Fruit fly (Drosophila melanogaster) whole organism, embryonic: ENCODE results near the gene CG6295.
A peak's percentile ranks its signal among the peaks of the same experiment; 100 is the strongest.

Experiments used
- Atf6 ChIP-seq: fragments of 200-800 bp; sonication (Bioruptor generic); IDR thresholded peaks from 2 replicates; pipeline ENCODE4 v1.3.6; 2022; ENCODE audit warnings: missing biosample characterization, missing genetic modification characterization
- CG12299 ChIP-seq: fragments of 200-800 bp; sonication (Bioruptor generic); optimal IDR thresholded peaks from 2 replicates; lab custom pipeline; 2018; ENCODE audit warnings: missing biosample characterization, mild to moderate bottlenecking, missing genetic modification characterization
- CG16813 ChIP-seq: fragments of 200-800 bp; sonication (Bioruptor generic); IDR thresholded peaks from 3 replicates; pipeline ENCODE4 v1.3.6; 2022; ENCODE audit warnings: missing biosample characterization, missing genetic modification characterization; ENCODE audit not compliant: partially characterized antibody
- CG17328 ChIP-seq: fragments of 200-800 bp; sonication (Bioruptor generic); IDR thresholded peaks from 2 replicates; pipeline ENCODE4 v1.3.6; 2022; ENCODE audit warnings: missing biosample characterization, missing genetic modification characterization
- CG17361 ChIP-seq: fragments of 200-800 bp; sonication (Bioruptor generic); IDR thresholded peaks from 3 replicates; pipeline ENCODE4 v1.3.6; 2022; ENCODE audit warnings: missing biosample characterization, missing genetic modification characterization
- CG18011 ChIP-seq: fragments of 200-800 bp; sonication (Bioruptor generic); optimal IDR thresholded peaks from 2 replicates; lab custom pipeline; 2017; ENCODE audit warnings: missing biosample characterization, missing genetic modification characterization, mild to moderate bottlenecking, moderate library complexity, missing genotype
- CG2199 ChIP-seq: fragments of 200-800 bp; sonication (Bioruptor generic); IDR thresholded peaks from 3 replicates; pipeline ENCODE4 v1.3.6; 2022; ENCODE audit warnings: missing biosample characterization, missing genetic modification characterization
- CG2678 ChIP-seq: fragments of 200-800 bp; sonication (Bioruptor generic); optimal IDR thresholded peaks from 3 replicates; lab custom pipeline; 2019; ENCODE audit warnings: missing biosample characterization, mild to moderate bottlenecking, missing genetic modification characterization, moderate library complexity
- CG31441 ChIP-seq: fragments of 200-800 bp; sonication (Bioruptor generic); IDR thresholded peaks from 2 replicates; pipeline ENCODE4 v1.3.6; 2022; ENCODE audit warnings: missing biosample characterization, missing genetic modification characterization
- CG34422 ChIP-seq: fragments of 200-800 bp; sonication (Bioruptor generic); IDR thresholded peaks from 3 replicates; pipeline ENCODE4 v1.3.6; 2022; ENCODE audit warnings: missing biosample characterization, missing genetic modification characterization
- CG3847 ChIP-seq: fragments of 200-800 bp; sonication (Bioruptor generic); IDR thresholded peaks from 2 replicates; pipeline ENCODE4 v1.3.6; 2022; ENCODE audit warnings: missing biosample characterization, missing genetic modification characterization
- CG4730 ChIP-seq: fragments of 200-800 bp; sonication (Bioruptor generic); IDR thresholded peaks from 2 replicates; pipeline ENCODE4 v1.3.6; 2022; ENCODE audit warnings: missing biosample characterization, missing genetic modification characterization
- CG4820 ChIP-seq: fragments of 200-800 bp; sonication (Bioruptor generic); optimal IDR thresholded peaks from 3 replicates; lab custom pipeline; 2016; ENCODE audit warnings: missing biosample characterization, missing genetic modification characterization
- CG6689 ChIP-seq: fragments of 200-800 bp; sonication (Bioruptor generic); IDR thresholded peaks from 2 replicates; pipeline ENCODE4 v1.3.6; 2022; ENCODE audit warnings: missing biosample characterization, missing genetic modification characterization
- CG7987 ChIP-seq: fragments of 200-800 bp; sonication (Bioruptor generic); optimal IDR thresholded peaks from 2 replicates; lab custom pipeline; 2018; ENCODE audit warnings: missing biosample characterization, mild to moderate bottlenecking, missing genetic modification characterization, moderate library complexity
- CG8388 ChIP-seq: fragments of 200-800 bp; sonication (Bioruptor generic); optimal IDR thresholded peaks from 2 replicates; lab custom pipeline; 2019; ENCODE audit warnings: missing biosample characterization, mild to moderate bottlenecking, missing genetic modification characterization, moderate library complexity
- CG9727 ChIP-seq: fragments of 200-800 bp; sonication (Bioruptor generic); optimal IDR thresholded peaks from 3 replicates; lab custom pipeline; 2017; ENCODE audit warnings: missing biosample characterization, mild to moderate bottlenecking, missing genetic modification characterization
- CG9932 ChIP-seq: fragments of 200-800 bp; sonication (Bioruptor generic); IDR thresholded peaks from 2 replicates; pipeline ENCODE4 v1.3.6; 2022; ENCODE audit warnings: missing biosample characterization, missing genetic modification characterization
- CoRest ChIP-seq: fragments of 200-800 bp; sonication (Bioruptor generic); optimal IDR thresholded peaks from 3 replicates; lab custom pipeline; 2018; ENCODE audit warnings: missing biosample characterization, mild to moderate bottlenecking, missing genetic modification characterization, moderate library complexity
- Dfd ChIP-seq, 2 experiments: fragments of >200 bp; optimal IDR thresholded peaks; 2 replicates each; lab custom pipeline; 2017; ENCODE audit warnings: missing biosample characterization in 2 of 2, missing genetic modification characterization in 2 of 2
- Fer1 ChIP-seq: fragments of 200-800 bp; sonication (Bioruptor generic); optimal IDR thresholded peaks from 2 replicates; lab custom pipeline; 2017; ENCODE audit warnings: missing biosample characterization, mild to moderate bottlenecking, missing genetic modification characterization
- H15 ChIP-seq: fragments of 200-800 bp; sonication (Bioruptor generic); IDR thresholded peaks from 3 replicates; pipeline ENCODE4 v1.3.6; 2022; ENCODE audit warnings: missing biosample characterization, missing genetic modification characterization
- Hand ChIP-seq: fragments of 200-800 bp; sonication (Bioruptor generic); optimal IDR thresholded peaks from 2 replicates; lab custom pipeline; 2017; ENCODE audit warnings: mild to moderate bottlenecking, missing biosample characterization, missing genetic modification reagents, missing genetic modification characterization
- Hr39 ChIP-seq: fragments of >200 bp; optimal IDR thresholded peaks from 2 replicates; lab custom pipeline; 2017
- Hr51 ChIP-seq, 2 experiments: fragments of 200-800 bp; sonication (Bioruptor generic); optimal IDR thresholded peaks; 2 replicates in 1 of 2; 3 replicates in 1 of 2; lab custom pipeline; 2016 to 2018; ENCODE audit warnings: missing biosample characterization in 2 of 2, missing genetic modification characterization in 2 of 2, mild to moderate bottlenecking in 1 of 2, moderate library complexity in 1 of 2
- Lhr ChIP-seq: fragments of 200-800 bp; sonication (Bioruptor generic); optimal IDR thresholded peaks from 3 replicates; lab custom pipeline; 2017; ENCODE audit warnings: mild to moderate bottlenecking, missing biosample characterization, missing genetic modification reagents, missing genetic modification characterization
- Med ChIP-seq: fragments of 200-800 bp; sonication (Bioruptor generic); peaks from one replicate; lab custom pipeline; 2016; ENCODE audit warnings: missing biosample characterization, missing genetic modification characterization, mild to moderate bottlenecking, inconsistent platforms, moderate library complexity
- Myb ChIP-seq: fragments of 200-800 bp; sonication (Bioruptor generic); optimal IDR thresholded peaks from 2 replicates; lab custom pipeline; 2016; ENCODE audit warnings: missing biosample characterization, missing genetic modification characterization
- Nf-YA ChIP-seq: fragments of 200-800 bp; sonication (Bioruptor generic); IDR thresholded peaks from 2 replicates; pipeline ENCODE4 v1.3.6; 2022; ENCODE audit warnings: missing biosample characterization, missing genetic modification characterization
- PHDP ChIP-seq: fragments of 200-800 bp; sonication (Bioruptor generic); optimal IDR thresholded peaks from 3 replicates; lab custom pipeline; 2018; ENCODE audit warnings: missing biosample characterization, mild to moderate bottlenecking, missing genetic modification characterization, moderate library complexity
- Spps ChIP-seq: fragments of 200-800 bp; sonication (Bioruptor generic); optimal IDR thresholded peaks from 2 replicates; lab custom pipeline; 2018; ENCODE audit warnings: missing biosample characterization, mild to moderate bottlenecking, missing genetic modification characterization
- Sry-β ChIP-seq: fragments of 200-800 bp; sonication (Bioruptor generic); optimal IDR thresholded peaks from 2 replicates; lab custom pipeline; 2018; ENCODE audit warnings: missing biosample characterization, mild to moderate bottlenecking, missing genetic modification characterization, moderate library complexity
- Tbp ChIP-seq: fragments of >200 bp; optimal IDR thresholded peaks from 2 replicates; lab custom pipeline; 2018; ENCODE audit warnings: missing biosample characterization, missing genetic modification characterization
- Usf ChIP-seq: fragments of 200-800 bp; sonication (Bioruptor generic); optimal IDR thresholded peaks from 2 replicates; lab custom pipeline; 2017; ENCODE audit warnings: missing genotype, missing biosample characterization, missing genetic modification characterization
- dimm ChIP-seq: fragments of 200-800 bp; sonication (Bioruptor generic); IDR thresholded peaks from 2 replicates; pipeline ENCODE4 v1.3.6; 2022; ENCODE audit warnings: missing biosample characterization, missing genetic modification characterization
- ftz-f1 ChIP-seq: fragments of 200-800 bp; sonication (Bioruptor generic); optimal IDR thresholded peaks from 2 replicates; lab custom pipeline; 2016; ENCODE audit warnings: missing biosample characterization, missing genetic modification characterization
- grau ChIP-seq: fragments of 200-800 bp; optimal IDR thresholded peaks from 3 replicates; lab custom pipeline; 2019; ENCODE audit warnings: missing biosample characterization, mild to moderate bottlenecking, missing genetic modification characterization, moderate library complexity
- hbn ChIP-seq: fragments of 200-800 bp; sonication (Bioruptor generic); IDR thresholded peaks from 2 replicates; pipeline ENCODE4 v1.3.6; 2022; ENCODE audit warnings: missing biosample characterization, missing genetic modification characterization; ENCODE audit not compliant: partially characterized antibody
- hkb ChIP-seq, 2 experiments: fragments of 200-800 bp in 1 of 2; fragments of >200 bp in 1 of 2; sonication (Bioruptor generic) in 1 of 2; IDR thresholded peaks in 1 of 2; optimal IDR thresholded peaks in 1 of 2; 2 replicates each; pipeline versions ENCODE4 v1.3.6 to Lab custom; 2017 to 2022; ENCODE audit warnings: missing biosample characterization in 1 of 2, missing genetic modification characterization in 1 of 2
- lbe ChIP-seq: fragments of 200-800 bp; sonication (Bioruptor generic); optimal IDR thresholded peaks from 2 replicates; lab custom pipeline; 2016; ENCODE audit warnings: missing biosample characterization, mild to moderate bottlenecking, missing genetic modification characterization
- pho ChIP-seq: fragments of 200-800 bp; sonication (Bioruptor generic); optimal IDR thresholded peaks from 2 replicates; lab custom pipeline; 2016; ENCODE audit warnings: missing biosample characterization, missing genetic modification characterization
- sens ChIP-seq: fragments of 200-800 bp; sonication (Bioruptor generic); peaks from one replicate; lab custom pipeline; 2016; ENCODE audit warnings: missing biosample characterization, missing genetic modification characterization
- seq ChIP-seq: fragments of 200-800 bp; sonication (Bioruptor generic); IDR thresholded peaks from 2 replicates; pipeline ENCODE4 v1.3.6; 2022; ENCODE audit warnings: missing biosample characterization, missing genetic modification characterization
- wek ChIP-seq: fragments of 200-800 bp; sonication (Bioruptor generic); optimal IDR thresholded peaks from 3 replicates; lab custom pipeline; 2018; ENCODE audit warnings: missing biosample characterization, mild to moderate bottlenecking, missing genetic modification characterization, moderate library complexity
- zfh1 ChIP-seq: fragments of 200-800 bp; sonication (Bioruptor generic); IDR thresholded peaks from 3 replicates; pipeline ENCODE4 v1.3.6; 2022; ENCODE audit warnings: missing biosample characterization, missing genetic modification characterization

CG6295 gene

DNA sequence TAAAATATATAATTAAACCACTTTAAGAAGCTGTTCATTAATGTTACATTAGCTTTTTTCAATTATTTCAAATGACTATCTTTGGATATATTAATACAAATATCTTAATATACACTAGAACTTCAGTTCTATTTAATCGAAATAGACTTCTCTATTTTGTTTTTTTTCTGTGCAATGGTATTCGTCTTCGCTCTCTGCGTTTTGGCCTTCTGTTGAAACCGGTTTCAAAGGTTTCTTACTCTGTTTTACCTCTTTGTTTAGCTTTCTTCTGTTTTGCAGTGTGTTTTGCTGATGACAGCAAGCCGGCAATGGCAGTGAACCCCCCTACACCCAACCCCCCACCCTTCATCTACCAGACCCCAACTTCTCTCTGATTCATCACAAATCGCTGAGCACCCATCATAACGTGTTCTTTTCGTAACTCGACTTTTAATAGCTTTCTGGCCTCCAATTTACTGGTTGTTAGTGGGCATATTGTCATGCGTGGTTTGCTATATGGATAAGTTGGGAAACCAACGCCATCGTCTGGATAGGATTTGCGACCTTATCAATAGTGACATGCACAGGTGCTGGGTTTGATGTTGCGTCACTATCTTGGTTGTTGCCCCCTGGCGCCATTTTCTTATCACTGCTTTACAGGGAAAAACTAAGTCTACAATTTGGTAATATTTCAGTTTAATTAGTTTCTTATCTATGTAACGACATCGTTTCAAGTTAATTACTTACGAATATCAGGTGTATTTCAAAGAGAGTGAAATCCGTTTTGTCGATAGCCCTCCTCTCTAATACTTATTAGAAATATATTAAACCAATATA is 37.8 kb downstream of the CG6295 start (continued):
- TF ChIP-seq Atf6 (GFP tag; lab: Robert Waterston, UW) (0 out of 2 replicates have a peak, but pooled peaks have one; percentile 32), Dfd (GFP tag; optimal IDR thresholded peaks at IDR 0.05; lab: Kevin White, UChicago) (no peak), wek (peak; percentile 33), CG6689 (GFP tag; lab: Robert Waterston, UW) (no peak)
- TF ChIP-seq, all 482 proteins: peak for 83

DNA sequence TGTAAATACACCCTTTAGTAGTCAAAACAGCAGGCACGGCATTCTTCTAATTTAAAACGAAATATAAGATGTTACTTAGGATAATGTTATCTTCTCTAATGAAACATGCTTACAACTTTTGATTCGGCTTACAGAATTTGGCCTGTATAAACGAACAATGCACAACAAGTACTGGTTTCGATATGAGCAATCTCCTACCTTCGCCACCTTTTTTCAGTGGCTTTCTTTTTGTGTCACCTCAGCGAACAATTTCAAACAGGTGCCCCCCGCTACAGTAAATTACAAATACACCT is 38.6 kb downstream of the CG6295 start:
- TF ChIP-seq CG12299 (tag; lab: Kevin White, UChicago) (no peak), CG9727 (GFP tag; lab: Kevin White, UChicago) (no peak), Spps (no peak), ftz-f1 (no peak), Sry-β (GFP tag; lab: Kevin White, UChicago) (no peak), grau (tag; lab: Kevin White, UChicago) (peak; percentile 71), sens (GFP tag; lab: Kevin White, UChicago) (peak; percentile 36), zfh1 (GFP tag; lab: Robert Waterston, UW) (no peak), CG8388 (GFP tag; lab: Kevin White, UChicago) (no peak), CG31441 (GFP tag; lab: Robert Waterston, UW) (0 out of 2 replicates have a peak, but pooled peaks have one; percentile 1), CG2199 (GFP tag; lab: Robert Waterston, UW) (peak; percentile 11; the same call in 1 of the 3 replicates), Lhr (GFP tag; lab: Kevin White, UChicago) (no peak), Hr39 (lab: Kevin White, UChicago) (no peak), CG17328 (0 out of 2 replicates have a peak, but pooled peaks have one; percentile 3), Hand (GFP tag; lab: Kevin White, UChicago) (no peak), Nf-YA (GFP tag; lab: Robert Waterston, UW) (peak; percentile 3; the same call in 1 of the 2 replicates), CG7987 (GFP tag; lab: Kevin White, UChicago) (no peak), CG16813 (GFP tag; lab: Robert Waterston, UW) (no peak), CG18011 (no peak)

DNA sequence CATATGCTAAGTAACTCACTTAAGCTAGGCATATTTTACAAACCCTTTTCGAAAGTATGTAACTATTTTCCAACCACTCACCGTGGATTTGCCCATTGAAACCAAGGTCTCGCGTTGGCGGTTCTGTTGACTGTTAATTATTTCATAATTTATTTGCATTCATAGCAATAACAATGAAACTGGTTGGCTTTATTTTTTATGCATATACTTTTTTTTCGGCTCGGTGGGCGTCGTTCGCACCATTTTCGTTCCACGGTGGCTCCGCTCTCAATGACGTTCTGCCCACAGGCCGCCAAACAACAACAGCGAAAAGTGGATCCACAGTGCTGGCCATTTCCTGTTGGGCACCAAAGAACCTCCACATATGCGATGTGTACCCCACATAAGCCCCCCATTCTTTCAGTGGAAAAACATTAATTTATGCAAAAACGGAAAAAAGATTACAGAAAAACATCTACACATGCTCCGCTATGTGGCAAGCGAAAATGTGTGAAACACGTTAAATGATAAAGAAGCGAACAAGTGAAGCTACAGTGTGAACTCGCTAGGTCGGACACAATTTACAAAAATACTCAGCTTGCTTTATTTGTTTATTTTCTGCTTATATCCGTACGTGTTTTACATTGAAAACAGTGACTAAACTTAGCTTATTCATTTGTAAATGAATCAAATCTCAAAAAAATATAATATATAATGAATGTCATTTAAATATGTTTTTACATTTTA is 39.1 kb downstream of the CG6295 start:
- TF ChIP-seq CG4820 (GFP tag; lab: Kevin White, UChicago) (no peak), H15 (GFP tag; lab: Robert Waterston, UW) (0 out of 3 replicates have a peak, but pooled peaks have one; percentile 12), dimm (GFP tag; lab: Robert Waterston, UW) (no peak), CoRest (tag; lab: Kevin White, UChicago) (peak; percentile 32), Usf (no peak), seq (GFP tag; lab: Robert Waterston, UW) (0 out of 2 replicates have a peak, but pooled peaks have one; percentile 25), Fer1 (GFP tag; lab: Kevin White, UChicago) (peak; percentile 10), CG34422 (peak; percentile 46; the same call in 1 of the 3 replicates), hbn (no peak), Med (GFP tag; lab: Kevin White, UChicago) (peak; percentile 87), CG17361 (GFP tag; lab: Robert Waterston, UW) (0 out of 3 replicates have a peak, but pooled peaks have one; percentile 10), CG4730 (0 out of 2 replicates have a peak, but pooled peaks have one; percentile 22), CG2678 (tag; lab: Kevin White, UChicago) (peak; percentile 57), Hr51 (GFP tag; optimal IDR thresholded peaks at IDR 0.05; lab: Kevin White, UChicago) (peak in 1 of 2 experiments; percentile 51), hkb (optimal IDR thresholded peaks at IDR 0.05; lab: Kevin White, UChicago) (no peak), hkb (GFP tag; IDR thresholded peaks at IDR 0.05; lab: Robert Waterston, UW) (peak; percentile 46), CG3847 (GFP tag; lab: Robert Waterston, UW) (0 out of 2 replicates have a peak, but pooled peaks have one; percentile 11), pho (GFP tag; lab: Kevin White, UChicago) (no peak), PHDP (peak; percentile 13), Tbp (GFP tag; lab: Kevin White, UChicago) (no peak), lbe (GFP tag; lab: Kevin White, UChicago) (peak; percentile 9), CG9932 (GFP tag; lab: Robert Waterston, UW) (0 out of 2 replicates have a peak, but pooled peaks have one; percentile 5), Myb (no peak)
